Worm (Caenorhabditis elegans) whole organism, young adult: Measurements from ENCODE around the gene ZK354.9.
A peak's percentile ranks its signal among the peaks of the same experiment; 100 is the strongest.
"Not testable (repeated sequence)": the region's sequence is repeated elsewhere in the genome, so short reads cannot be mapped to it uniquely, and the experiment has no call there.

Source experiments
- B0035.1 ChIP-seq: sonication (generic microtip); optimal IDR thresholded peaks from 2 replicates; lab custom pipeline; 2016; ENCODE audit warnings: missing genetic modification characterization, mild to moderate bottlenecking, missing compliant biosample characterization, missing genotype, missing genetic modification reagents
- C17E4.6 ChIP-seq: fragments of 200-800 bp; sonication (Bioruptor generic); IDR thresholded peaks from 2 replicates; pipeline ENCODE4 v1.3.6; 2022; ENCODE audit warnings: missing genetic modification reagents, missing genetic modification characterization, missing compliant biosample characterization
- F23B12.7 ChIP-seq: sonication (generic microtip); optimal IDR thresholded peaks from 2 replicates; lab custom pipeline; 2017; ENCODE audit warnings: missing genetic modification characterization, mild to moderate bottlenecking, missing compliant biosample characterization, antibody characterized with exemption, moderate library complexity; ENCODE audit not compliant: insufficient read depth
- F33H1.4 ChIP-seq: fragments of 200-800 bp; sonication (Bioruptor generic); IDR thresholded peaks from 2 replicates; pipeline ENCODE4 v1.3.6; 2022; ENCODE audit warnings: missing genetic modification reagents, missing genetic modification characterization, missing compliant biosample characterization
- F37B4.10 ChIP-seq: fragments of 200-800 bp; sonication (Bioruptor generic); IDR thresholded peaks from 2 replicates; pipeline ENCODE4 v1.3.6; 2022; ENCODE audit warnings: missing genetic modification characterization, missing compliant biosample characterization
- F49E8.2 ChIP-seq: sonication (generic microtip); optimal IDR thresholded peaks from 3 replicates; lab custom pipeline; 2017; ENCODE audit warnings: missing genetic modification characterization, mild to moderate bottlenecking, missing compliant biosample characterization, antibody characterized with exemption, moderate library complexity; ENCODE audit not compliant: insufficient read depth
- Y53F4B.3 ChIP-seq: fragments of 200-800 bp; sonication (Bioruptor generic); IDR thresholded peaks from 2 replicates; pipeline ENCODE4 v1.3.6; 2022; ENCODE audit warnings: missing genetic modification reagents, missing genetic modification characterization, missing compliant biosample characterization
- Y79H2A.3 ChIP-seq: fragments of 200-800 bp; sonication (Bioruptor generic); conservative IDR thresholded peaks from 2 replicates; pipeline ENCODE4 v1.3.6; 2022; ENCODE audit warnings: missing genetic modification reagents, missing genetic modification characterization, missing compliant biosample characterization
- ZK185.1 ChIP-seq: sonication (generic microtip); optimal IDR thresholded peaks from 2 replicates; lab custom pipeline; 2016; ENCODE audit warnings: mild to moderate bottlenecking, missing genetic modification characterization, missing compliant biosample characterization; ENCODE audit not compliant: poor library complexity, severe bottlenecking
- ccch-3 ChIP-seq: fragments of 200-800 bp; sonication (Bioruptor generic); optimal IDR thresholded peaks from 2 replicates; lab custom pipeline; 2018; ENCODE audit warnings: mild to moderate bottlenecking, missing genetic modification characterization, missing compliant biosample characterization
- cebp-2 ChIP-seq: fragments of 200-800 bp; sonication (Bioruptor generic); IDR thresholded peaks from 2 replicates; pipeline ENCODE4 v1.3.6; 2022; ENCODE audit warnings: missing genetic modification characterization, missing compliant biosample characterization
- ceh-27 ChIP-seq: fragments of 200-800 bp; sonication (Bioruptor generic); optimal IDR thresholded peaks from 2 replicates; lab custom pipeline; 2018; ENCODE audit warnings: mild to moderate bottlenecking, missing genetic modification characterization, moderate library complexity, missing compliant biosample characterization
- egl-18 ChIP-seq: fragments of 200-800 bp; sonication (Bioruptor generic); IDR thresholded peaks from 2 replicates; pipeline ENCODE4 v1.3.6; 2022; ENCODE audit warnings: missing genetic modification reagents, missing genetic modification characterization, missing compliant biosample characterization
- egl-44 ChIP-seq: fragments of 200-800 bp; sonication (Bioruptor generic); IDR thresholded peaks from 2 replicates; pipeline ENCODE4 v1.3.6; 2022; ENCODE audit warnings: missing genetic modification reagents, missing genetic modification characterization, missing compliant biosample characterization
- egrh-3 ChIP-seq: fragments of 200-800 bp; sonication (Bioruptor generic); IDR thresholded peaks from 2 replicates; pipeline ENCODE4 v1.3.6; 2022; ENCODE audit warnings: missing genetic modification reagents, missing genetic modification characterization, missing compliant biosample characterization
- gei-17 ChIP-seq: fragments of 200-800 bp; sonication (Bioruptor generic); optimal IDR thresholded peaks from 2 replicates; lab custom pipeline; 2018; ENCODE audit warnings: mild to moderate bottlenecking, missing genetic modification characterization, missing compliant biosample characterization
- him-1 ChIP-seq: sonication (generic microtip); optimal IDR thresholded peaks from 2 replicates; lab custom pipeline; 2016; ENCODE audit warnings: missing genotype, missing genetic modification reagents, missing genetic modification characterization, missing compliant biosample characterization
- hlh-12 ChIP-seq: sonication (generic microtip); optimal IDR thresholded peaks from 2 replicates; lab custom pipeline; 2016; ENCODE audit warnings: missing genetic modification characterization, missing compliant biosample characterization
- hlh-26 ChIP-seq: fragments of 200-800 bp; sonication (Bioruptor generic); conservative IDR thresholded peaks from 2 replicates; pipeline ENCODE4 v1.3.6; 2022; ENCODE audit warnings: missing genetic modification reagents, missing genetic modification characterization, missing compliant biosample characterization
- lin-40 ChIP-seq: sonication (generic microtip); optimal IDR thresholded peaks from 2 replicates; lab custom pipeline; 2016; ENCODE audit warnings: missing genetic modification characterization, mild to moderate bottlenecking, missing compliant biosample characterization, missing genotype, missing genetic modification reagents
- lin-54 ChIP-seq: fragments of 200-800 bp; sonication (Bioruptor generic); optimal IDR thresholded peaks from 2 replicates; lab custom pipeline; 2018; ENCODE audit warnings: mild to moderate bottlenecking, missing genetic modification characterization, missing compliant biosample characterization
- lsy-27 ChIP-seq: sonication (generic microtip); optimal IDR thresholded peaks from 2 replicates; lab custom pipeline; 2017; ENCODE audit warnings: missing genetic modification characterization, mild to moderate bottlenecking, missing compliant biosample characterization, antibody characterized with exemption, missing genotype, borderline replicate concordance; ENCODE audit not compliant: insufficient read depth
- madf-8 ChIP-seq: fragments of 200-800 bp; sonication (Bioruptor generic); conservative IDR thresholded peaks from 2 replicates; pipeline ENCODE4 v1.3.6; 2022; ENCODE audit warnings: missing genetic modification reagents, missing genetic modification characterization, missing compliant biosample characterization
- mes-4 ChIP-seq: sonication (generic microtip); optimal IDR thresholded peaks from 2 replicates; lab custom pipeline; 2016; ENCODE audit warnings: missing genotype, missing genetic modification characterization, missing compliant biosample characterization
- nhr-80 ChIP-seq: sonication (generic microtip); optimal IDR thresholded peaks from 2 replicates; lab custom pipeline; 2016; ENCODE audit warnings: missing genetic modification characterization, missing compliant biosample characterization
- rpc-1 ChIP-seq, 2 experiments: fragments of 150-350 bp in 1 of 2; sonication (generic microtip) in 1 of 2; optimal IDR thresholded peaks; 2 replicates each; lab custom pipeline; 2014 to 2018; ENCODE audit warnings: missing biosample characterization in 1 of 2, missing genetic modification characterization in 1 of 2, missing genetic modification reagents in 1 of 2, missing genotype in 1 of 2
- tbp1 ChIP-seq: fragments of 200-800 bp; sonication (Bioruptor generic); optimal IDR thresholded peaks from 2 replicates; lab custom pipeline; 2018; ENCODE audit warnings: mild to moderate bottlenecking, missing genetic modification characterization, missing compliant biosample characterization
- tlf-1 ChIP-seq: fragments of 200-800 bp; sonication (Bioruptor generic); optimal IDR thresholded peaks from 2 replicates; lab custom pipeline; 2018; ENCODE audit warnings: mild to moderate bottlenecking, missing genetic modification characterization, missing compliant biosample characterization
- ztf-25 ChIP-seq: fragments of 200-800 bp; sonication (Bioruptor generic); IDR thresholded peaks from 2 replicates; pipeline ENCODE4 v1.3.6; 2022; ENCODE audit warnings: missing genetic modification reagents, missing genetic modification characterization, missing compliant biosample characterization
- ztf-28 ChIP-seq: fragments of 200-800 bp; sonication (Bioruptor generic); IDR thresholded peaks from 2 replicates; pipeline ENCODE4 v1.3.6; 2022; ENCODE audit warnings: missing genetic modification reagents, missing genetic modification characterization, missing compliant biosample characterization
- ztf-3 ChIP-seq: fragments of 200-800 bp; sonication (Bioruptor generic); optimal IDR thresholded peaks from 2 replicates; lab custom pipeline; 2018; ENCODE audit warnings: mild to moderate bottlenecking, missing genetic modification characterization, missing compliant biosample characterization
- ztf-6 ChIP-seq: fragments of 200-800 bp; sonication (Bioruptor generic); IDR thresholded peaks from 2 replicates; pipeline ENCODE4 v1.3.6; 2022; ENCODE audit warnings: missing genetic modification reagents, missing genetic modification characterization, missing compliant biosample characterization

The ZK354.9 gene

DNA sequence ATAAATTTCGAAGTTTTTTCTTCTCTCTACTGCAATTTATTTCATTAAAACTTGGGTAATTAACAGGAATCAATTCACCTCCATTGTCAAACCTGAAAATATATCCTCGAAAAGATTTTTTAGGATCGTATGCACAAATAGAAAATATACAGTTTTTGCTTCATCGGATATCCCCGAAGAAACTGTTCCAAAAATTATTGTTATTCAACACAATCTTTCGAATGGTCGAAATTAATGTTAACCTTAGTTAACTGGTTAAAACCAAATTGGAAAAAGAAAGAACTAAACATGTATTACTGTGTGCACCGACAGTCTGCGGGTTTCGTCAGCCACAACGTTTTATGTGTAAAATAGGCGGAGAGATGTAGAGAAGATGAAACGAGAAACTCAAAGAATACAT lies 9.2 kb upstream of the ZK354.9 start (continued):
- TF ChIP-seq madf-8 (GFP tag; lab: Robert Waterston, UW) = 0 out of 2 replicates have a peak, but pooled peaks have one; percentile 23
- no peak for TF ChIP-seq hlh-26 (GFP tag; lab: Robert Waterston, UW)
- no peak for TF ChIP-seq gei-17 (GFP tag; lab: Kevin White, UChicago)
- TF ChIP-seq F33H1.4 (GFP tag; lab: Robert Waterston, UW) = no peak; the same call in 1 of the 2 replicates
- TF ChIP-seq ztf-25 (GFP tag; lab: Robert Waterston, UW) = no peak
- TF ChIP-seq lin-54 (GFP tag; lab: Kevin White, UChicago) = no peak
- no peak for TF ChIP-seq lsy-27 (tag; lab: Kevin White, UChicago)
- no peak for TF ChIP-seq ztf-6 (GFP tag; lab: Robert Waterston, UW)
- no peak for TF ChIP-seq lin-40 (tag; lab: Kevin White, UChicago)
- no peak for TF ChIP-seq Y79H2A.3 (GFP tag; lab: Robert Waterston, UW)
- TF ChIP-seq cebp-2 (GFP tag; lab: Robert Waterston, UW) = no peak
- TF ChIP-seq tbp1 (GFP tag; lab: Kevin White, UChicago) = peak; percentile 78
- no peak for TF ChIP-seq C17E4.6 (GFP tag; lab: Robert Waterston, UW)
- TF ChIP-seq hlh-12 (tag; lab: Kevin White, UChicago) = no peak
- TF ChIP-seq egrh-3 (GFP tag; lab: Robert Waterston, UW) = no peak
- no peak for TF ChIP-seq ccch-3 (GFP tag; lab: Kevin White, UChicago)
- no peak for TF ChIP-seq ztf-3 (GFP tag; lab: Kevin White, UChicago)
- no peak for TF ChIP-seq ztf-28 (GFP tag; lab: Robert Waterston, UW)
- peak; percentile 44 for TF ChIP-seq him-1 (tag; lab: Kevin White, UChicago)
- peak; percentile 45 for TF ChIP-seq F49E8.2 (tag; lab: Kevin White, UChicago)
- TF ChIP-seq tlf-1 (GFP tag; lab: Kevin White, UChicago) = no peak
- no peak for TF ChIP-seq egl-18 (GFP tag; lab: Robert Waterston, UW)
- no peak for TF ChIP-seq F23B12.7
- no peak for TF ChIP-seq F37B4.10 (GFP tag; lab: Robert Waterston, UW)
- TF ChIP-seq rpc-1 (optimal IDR thresholded peaks at IDR 0.05; lab: Kevin White, UChicago) = no peak
- no peak for TF ChIP-seq rpc-1 (tag; optimal IDR thresholded peaks at IDR 0.05; lab: Kevin White, UChicago)
- no peak for TF ChIP-seq ZK185.1 (tag; lab: Kevin White, UChicago)
- no peak for TF ChIP-seq Y53F4B.3 (GFP tag; lab: Robert Waterston, UW)

DNA sequence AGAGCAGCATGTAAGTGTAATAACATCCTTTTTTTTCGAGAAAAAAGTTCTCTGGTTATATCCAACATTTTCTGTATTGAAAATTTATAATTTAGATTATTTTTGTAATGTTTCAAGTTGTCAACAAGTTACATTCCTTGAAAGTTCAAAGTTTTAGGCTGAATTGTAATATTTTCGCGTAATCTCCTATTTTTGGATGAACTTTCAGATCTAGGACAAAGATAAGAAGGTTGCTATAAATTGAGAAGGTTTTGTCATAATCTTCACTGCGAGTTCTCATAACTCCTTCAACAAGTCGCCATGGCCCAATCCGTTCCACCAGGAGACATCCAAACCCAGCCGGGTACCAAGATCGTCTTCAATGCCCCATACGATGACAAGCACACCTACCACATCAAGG lies 8.3 kb upstream of the ZK354.9 start, which contains the start of gene msp-65:
Gene msp-65 (plus strand): TSS at position 301 of the 400 bp plus-strand sequence.
- not testable (repeated sequence) for TF ChIP-seq mes-4 (tag; lab: Kevin White, UChicago); egl-44 (GFP tag; lab: Robert Waterston, UW); ceh-27 (GFP tag; lab: Kevin White, UChicago)
- TF ChIP-seq, all 124 proteins: peak for 0; not testable (repeated sequence) for 124

DNA sequence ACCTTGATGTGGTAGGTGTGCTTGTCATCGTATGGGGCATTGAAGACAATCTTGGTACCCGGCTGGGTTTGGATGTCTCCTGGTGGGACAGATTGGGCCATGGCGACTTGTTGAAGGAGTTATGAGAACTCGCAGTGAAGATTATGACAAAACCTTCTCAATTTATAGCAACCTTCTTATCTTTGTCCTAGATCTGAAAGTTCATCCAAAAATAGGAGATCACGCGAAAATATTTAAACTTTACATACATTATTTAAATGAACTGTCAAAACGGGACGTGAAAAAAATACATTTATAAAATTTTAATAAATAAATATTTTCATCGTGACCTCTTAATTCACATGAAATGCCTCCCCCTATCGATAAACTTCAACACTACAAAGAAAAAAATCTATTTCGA lies 5.1 kb upstream of the ZK354.9 start, which contains the start of the genes msp-59 and ZK354.2:
Gene msp-59 (minus strand): TSS at position 101 of the 400 bp plus-strand sequence.
Gene ZK354.2 (plus strand): TSS at position 395 of the 400 bp plus-strand sequence.
- TF ChIP-seq nhr-80, B0035.1, hlh-12 (tag; lab: Kevin White, UChicago): not testable (repeated sequence)
- TF ChIP-seq, all 124 proteins: peak for 0; not testable (repeated sequence) for 124
